Fruit fly (Drosophila melanogaster) whole organism, wandering third instar larva: ENCODE results near the gene para.

ENCODE experiments used
- CrebA ChIP-seq: fragments of 200-800 bp; sonication (Bioruptor generic); optimal IDR thresholded peaks from 2 replicates; lab custom pipeline; 2016; ENCODE audit warnings: missing biosample characterization, mild to moderate bottlenecking, missing genetic modification characterization, borderline replicate concordance
- psq ChIP-seq: fragments of 200-800 bp; sonication (Bioruptor generic); optimal IDR thresholded peaks from 3 replicates; lab custom pipeline; 2017; ENCODE audit warnings: missing biosample characterization, mild to moderate bottlenecking, missing genetic modification characterization, moderate library complexity
- tai ChIP-seq: sonication (Bioruptor generic); optimal IDR thresholded peaks from 2 replicates; lab custom pipeline; 2016; ENCODE audit warnings: missing biosample characterization, missing genetic modification characterization

DNA sequence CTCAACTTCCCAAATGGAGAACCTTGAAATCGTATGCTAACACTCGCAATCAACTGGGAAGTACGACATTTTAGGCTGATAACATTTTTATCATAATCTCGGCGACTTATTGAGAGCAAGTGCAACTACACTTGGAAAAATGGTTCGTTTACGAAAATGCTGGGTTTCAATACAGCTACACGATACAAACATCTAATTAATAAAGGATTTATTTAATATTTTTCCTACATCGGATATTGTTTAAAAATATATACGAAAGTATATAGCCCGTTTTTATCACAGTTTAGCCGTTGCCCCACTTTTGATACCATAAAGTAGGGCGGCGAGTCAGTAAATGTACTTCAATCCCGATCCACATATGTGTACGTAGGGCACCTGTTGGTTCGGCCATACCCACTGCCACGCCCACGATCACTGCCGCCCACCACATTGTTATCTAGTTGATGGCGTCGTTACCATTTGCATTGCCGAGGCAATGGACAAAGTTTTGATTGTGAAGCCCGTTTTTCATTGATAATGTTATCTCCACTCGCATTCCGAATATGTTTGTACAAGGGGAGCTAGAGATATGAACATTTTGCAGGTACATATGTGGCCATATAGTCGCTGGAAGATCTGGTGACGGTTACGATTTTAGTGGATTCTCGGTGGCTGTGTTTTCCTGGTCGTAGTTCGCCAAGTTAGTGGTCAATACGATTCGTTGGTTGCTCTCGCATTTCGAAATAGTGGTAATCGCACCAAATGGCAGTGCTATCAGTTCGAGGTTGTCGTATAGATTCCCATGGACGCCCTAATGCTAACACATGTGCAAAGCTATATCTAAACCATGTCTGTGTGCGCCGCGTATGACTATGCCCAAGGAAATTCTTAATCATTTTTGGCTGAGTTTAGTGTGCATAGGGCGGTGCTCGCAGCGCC is 118.2 kb downstream of the para start, which contains the start of gene Traf-like:
- no peak for TF ChIP-seq CrebA (GFP tag; lab: Kevin White, UChicago)
- TF ChIP-seq tai = no peak
- no peak for TF ChIP-seq psq (GFP tag; lab: Kevin White, UChicago)
